Worm (Caenorhabditis elegans) whole organism, L2 larva: ENCODE results near the gene imp-2.
"Not testable (repeated sequence)": the region's sequence is repeated elsewhere in the genome, so short reads cannot be mapped to it uniquely, and the experiment has no call there.

Experiments
- F13H6.1 ChIP-seq: sonication (generic microtip); optimal IDR thresholded peaks from 2 replicates; lab custom pipeline; 2016; ENCODE audit warnings: missing genetic modification characterization, missing compliant biosample characterization
- R02D3.7 ChIP-seq: fragments of 150-350 bp; optimal IDR thresholded peaks from 2 replicates; lab custom pipeline; 2014; ENCODE audit warnings: missing biosample characterization, missing genetic modification characterization
- Y55F3AM.14 ChIP-seq: fragments of 200-800 bp; sonication (Bioruptor generic); optimal IDR thresholded peaks from 2 replicates; lab custom pipeline; 2018; ENCODE audit warnings: mild to moderate bottlenecking, missing genetic modification characterization, missing compliant biosample characterization
- ZK546.5 ChIP-seq: sonication (generic microtip); optimal IDR thresholded peaks from 2 replicates; lab custom pipeline; 2017; ENCODE audit warnings: missing biosample characterization, missing genetic modification characterization
- alr-1 ChIP-seq: fragments of 150-350 bp; optimal IDR thresholded peaks from 2 replicates; lab custom pipeline; 2014; ENCODE audit warnings: missing biosample characterization, missing genetic modification characterization
- ama-1 ChIP-seq: fragments of 150-350 bp; optimal IDR thresholded peaks from 2 replicates; lab custom pipeline; 2018; ENCODE audit warnings: inconsistent platforms
- blmp-1 ChIP-seq: sonication (generic microtip); optimal IDR thresholded peaks from 2 replicates; lab custom pipeline; 2017; ENCODE audit warnings: missing genetic modification characterization, mild to moderate bottlenecking, missing compliant biosample characterization, antibody characterized with exemption, moderate library complexity; ENCODE audit not compliant: insufficient read depth
- ceh-16 ChIP-seq: fragments of 150-350 bp; optimal IDR thresholded peaks from 2 replicates; lab custom pipeline; 2014; ENCODE audit warnings: missing biosample characterization, missing genetic modification characterization
- ceh-82 ChIP-seq: fragments of 150-350 bp; optimal IDR thresholded peaks from 2 replicates; lab custom pipeline; 2014; ENCODE audit warnings: missing biosample characterization, missing genetic modification characterization
- crh-2 ChIP-seq: sonication (generic microtip); optimal IDR thresholded peaks from 2 replicates; lab custom pipeline; 2017; ENCODE audit warnings: missing biosample characterization, missing genetic modification characterization
- dmd-4 ChIP-seq: sonication (generic microtip); optimal IDR thresholded peaks from 2 replicates; lab custom pipeline; 2017; ENCODE audit warnings: missing biosample characterization, missing genetic modification characterization
- egl-27 ChIP-seq: sonication (generic microtip); optimal IDR thresholded peaks from 3 replicates; lab custom pipeline; 2017; ENCODE audit warnings: missing biosample characterization, missing genetic modification reagents, missing genetic modification characterization
- elt-1 ChIP-seq: fragments of 150-350 bp; optimal IDR thresholded peaks from 2 replicates; lab custom pipeline; 2014; ENCODE audit warnings: missing biosample characterization, missing genetic modification characterization
- elt-3 ChIP-seq: sonication (generic microtip); optimal IDR thresholded peaks from 2 replicates; lab custom pipeline; 2017; ENCODE audit warnings: missing biosample characterization, missing genetic modification characterization
- gmeb-1 ChIP-seq: fragments of 150-350 bp; optimal IDR thresholded peaks from 2 replicates; lab custom pipeline; 2014; ENCODE audit warnings: missing biosample characterization, missing genetic modification characterization
- lin-11 ChIP-seq: fragments of 150-350 bp; sonication (generic microtip); optimal IDR thresholded peaks from 2 replicates; lab custom pipeline; 2014; ENCODE audit warnings: missing biosample characterization, missing genetic modification characterization, inconsistent platforms, mixed read lengths
- lin-13 ChIP-seq: fragments of 150-350 bp; optimal IDR thresholded peaks from 2 replicates; lab custom pipeline; 2014; ENCODE audit warnings: missing biosample characterization, missing genetic modification reagents, missing genetic modification characterization
- lsy-2 ChIP-seq, 2 experiments: fragments of 150-350 bp in 1 of 2; sonication (generic microtip) in 1 of 2; optimal IDR thresholded peaks; 2 replicates each; lab custom pipeline; 2014 to 2017; ENCODE audit warnings: missing biosample characterization in 2 of 2, missing genetic modification characterization in 2 of 2
- mab-5 ChIP-seq: fragments of 150-350 bp; optimal IDR thresholded peaks from 2 replicates; lab custom pipeline; 2014; ENCODE audit warnings: missing biosample characterization, missing genetic modification characterization
- mdl-1 ChIP-seq, 2 experiments: fragments of 150-350 bp in 1 of 2; sonication (generic microtip) in 1 of 2; optimal IDR thresholded peaks; 2 replicates each; lab custom pipeline; 2017; ENCODE audit warnings: missing biosample characterization in 2 of 2, missing genetic modification characterization in 2 of 2
- nhr-129 ChIP-seq: fragments of 150-350 bp; optimal IDR thresholded peaks from 2 replicates; lab custom pipeline; 2014; ENCODE audit warnings: missing biosample characterization, missing genetic modification characterization
- nhr-21 ChIP-seq: fragments of 150-350 bp; optimal IDR thresholded peaks from 2 replicates; lab custom pipeline; 2014; ENCODE audit warnings: missing biosample characterization, missing genetic modification characterization
- nhr-23 ChIP-seq: fragments of 150-350 bp; optimal IDR thresholded peaks from 2 replicates; lab custom pipeline; 2014; ENCODE audit warnings: missing biosample characterization, missing genetic modification reagents, missing genetic modification characterization
- nhr-237 ChIP-seq: fragments of 150-350 bp; optimal IDR thresholded peaks from 2 replicates; lab custom pipeline; 2014; ENCODE audit warnings: missing biosample characterization, missing genetic modification characterization
- nhr-77 ChIP-seq: fragments of 150-350 bp; optimal IDR thresholded peaks from 2 replicates; lab custom pipeline; 2014; ENCODE audit warnings: missing biosample characterization, missing genetic modification characterization
- peb-1 ChIP-seq: fragments of 150-350 bp; optimal IDR thresholded peaks from 2 replicates; lab custom pipeline; 2014; ENCODE audit warnings: missing biosample characterization, missing genetic modification characterization
- sma-9 ChIP-seq, 2 experiments: fragments of 150-350 bp in 1 of 2; sonication (generic microtip) in 1 of 2; optimal IDR thresholded peaks; 2 replicates each; lab custom pipeline; 2014 to 2016; ENCODE audit warnings: missing genetic modification characterization in 2 of 2, mild to moderate bottlenecking in 1 of 2, missing biosample characterization in 1 of 2, missing compliant biosample characterization in 1 of 2, missing genetic modification reagents in 1 of 2, moderate library complexity in 1 of 2
- snpc-4 ChIP-seq: fragments of 150-350 bp; optimal IDR thresholded peaks from 2 replicates; lab custom pipeline; 2014; ENCODE audit warnings: missing biosample characterization, missing genetic modification characterization
- unc-39 ChIP-seq: fragments of 150-350 bp; optimal IDR thresholded peaks from 2 replicates; lab custom pipeline; 2014; ENCODE audit warnings: missing biosample characterization, missing genetic modification characterization
- ztf-1 ChIP-seq: fragments of 200-800 bp; sonication (Bioruptor generic); conservative IDR thresholded peaks from 2 replicates; pipeline ENCODE4 v1.3.6; 2022; ENCODE audit warnings: missing genetic modification characterization, missing compliant biosample characterization
- ztf-11 ChIP-seq: sonication (generic microtip); optimal IDR thresholded peaks from 2 replicates; lab custom pipeline; 2017; ENCODE audit warnings: missing biosample characterization, missing genetic modification characterization

The imp-2 gene

DNA sequence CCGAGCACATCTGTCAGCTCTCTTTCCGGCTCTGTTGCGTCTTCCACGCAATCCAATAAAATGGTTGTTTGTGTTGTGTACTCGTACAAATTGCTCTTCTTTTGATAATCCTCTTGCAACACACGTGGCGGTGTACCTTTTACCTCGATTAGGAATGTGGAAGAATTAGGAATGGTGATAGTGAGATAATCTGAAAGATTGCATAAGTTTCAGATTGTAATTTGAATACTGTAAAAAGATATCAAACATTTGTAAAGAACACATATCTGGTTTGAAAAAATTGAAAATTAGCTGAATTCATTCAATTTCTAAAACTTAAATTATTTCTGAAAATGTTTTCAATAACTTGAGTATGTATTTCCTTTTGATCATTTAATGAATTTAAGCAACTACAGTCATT, 46.1 kb upstream of the imp-2 start, which contains the start of gene C08F8.6:
C08F8.6 (minus strand) TSS at position 101 of the 400 bp plus-strand sequence.
- TF ChIP-seq ZK546.5 = no peak
- no peak for TF ChIP-seq mab-5
- TF ChIP-seq mdl-1 (tag; optimal IDR thresholded peaks at IDR 0.05; lab: Kevin White, UChicago) = no peak
- TF ChIP-seq nhr-129 (tag; lab: Kevin White, UChicago) = no peak
- TF ChIP-seq ztf-11 = no peak
- TF ChIP-seq ceh-82 = no peak
- TF ChIP-seq blmp-1 = no peak
- TF ChIP-seq ztf-1 (GFP tag; lab: Robert Waterston, UW) = no peak
- no peak for TF ChIP-seq lin-13 (GFP tag; lab: Kevin White, UChicago)
- no peak for TF ChIP-seq sma-9 (GFP tag; optimal IDR thresholded peaks at IDR 0.05; lab: Kevin White, UChicago)
- TF ChIP-seq sma-9 (tag; optimal IDR thresholded peaks at IDR 0.05; lab: Kevin White, UChicago) = no peak

DNA sequence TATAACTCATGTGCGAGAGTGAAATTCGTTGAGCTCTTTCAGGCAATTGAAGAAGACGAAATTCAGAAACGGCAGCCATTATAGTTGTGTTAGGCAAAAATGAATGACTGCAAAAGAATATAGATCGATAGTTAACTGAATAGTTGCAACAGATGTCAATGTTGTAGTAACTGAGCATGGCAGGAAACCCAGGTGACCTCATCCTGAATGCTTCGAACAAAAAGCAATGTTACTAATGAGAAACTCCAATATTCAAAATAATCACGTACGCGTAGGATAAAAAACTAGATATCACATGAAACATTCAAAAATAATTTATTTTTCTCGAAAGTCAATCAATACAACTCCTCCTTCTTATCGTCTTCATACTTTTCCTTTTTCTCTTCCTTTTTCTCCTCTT, 43.8 kb upstream of the imp-2 start, which contains the start of gene fbxb-9:
fbxb-9 (minus strand) TSS at position 101 of the 400 bp plus-strand sequence.
- TF ChIP-seq gmeb-1 (tag; lab: Kevin White, UChicago) = no peak
- TF ChIP-seq egl-27 (tag; lab: Kevin White, UChicago) = no peak
- TF ChIP-seq ZK546.5 = no peak
- no peak for TF ChIP-seq mdl-1 (tag; optimal IDR thresholded peaks at IDR 0.05; lab: Kevin White, UChicago)
- no peak for TF ChIP-seq lin-11 (tag; lab: Kevin White, UChicago)
- TF ChIP-seq elt-1 (tag; lab: Kevin White, UChicago) = no peak
- TF ChIP-seq unc-39 (tag; lab: Kevin White, UChicago) = no peak
- no peak for TF ChIP-seq snpc-4 (tag; lab: Kevin White, UChicago)
- no peak for TF ChIP-seq nhr-77 (tag; lab: Kevin White, UChicago)

ce11 chrIV:11160707-11161106, 42.0 kb upstream of the imp-2 start, which contains the start of gene C08F8.15:
Gene C08F8.15 (minus strand): TSS chrIV:11160807.
- TF ChIP-seq nhr-21 = no peak
- TF ChIP-seq lin-13 (GFP tag; lab: Kevin White, UChicago) = no peak
- no peak for TF ChIP-seq nhr-237 (tag; lab: Kevin White, UChicago)
- no peak for TF ChIP-seq mab-5
- no peak for TF ChIP-seq blmp-1
- TF ChIP-seq mdl-1 (tag; optimal IDR thresholded peaks at IDR 0.05; lab: Kevin White, UChicago) = no peak

ce11 chrIV:11159886-11160285, 41.2 kb upstream of the imp-2 start, which contains the start of gene mboa-4:
Gene mboa-4 (minus strand): TSS chrIV:11159986.
- no peak for TF ChIP-seq elt-3 (tag; lab: Kevin White, UChicago)

ce11 chrIV:11156526-11156925, 37.8 kb upstream of the imp-2 start:
- no peak for TF ChIP-seq alr-1
- TF ChIP-seq crh-2 (tag; lab: Kevin White, UChicago) = no peak
- TF ChIP-seq F13H6.1 (tag; lab: Kevin White, UChicago) = no peak
- TF ChIP-seq lin-13 (GFP tag; lab: Kevin White, UChicago) = no peak
- TF ChIP-seq nhr-23 (tag; lab: Kevin White, UChicago) = no peak
- no peak for TF ChIP-seq ceh-16 (tag; lab: Kevin White, UChicago)
- no peak for TF ChIP-seq Y55F3AM.14 (GFP tag; lab: Kevin White, UChicago)

DNA sequence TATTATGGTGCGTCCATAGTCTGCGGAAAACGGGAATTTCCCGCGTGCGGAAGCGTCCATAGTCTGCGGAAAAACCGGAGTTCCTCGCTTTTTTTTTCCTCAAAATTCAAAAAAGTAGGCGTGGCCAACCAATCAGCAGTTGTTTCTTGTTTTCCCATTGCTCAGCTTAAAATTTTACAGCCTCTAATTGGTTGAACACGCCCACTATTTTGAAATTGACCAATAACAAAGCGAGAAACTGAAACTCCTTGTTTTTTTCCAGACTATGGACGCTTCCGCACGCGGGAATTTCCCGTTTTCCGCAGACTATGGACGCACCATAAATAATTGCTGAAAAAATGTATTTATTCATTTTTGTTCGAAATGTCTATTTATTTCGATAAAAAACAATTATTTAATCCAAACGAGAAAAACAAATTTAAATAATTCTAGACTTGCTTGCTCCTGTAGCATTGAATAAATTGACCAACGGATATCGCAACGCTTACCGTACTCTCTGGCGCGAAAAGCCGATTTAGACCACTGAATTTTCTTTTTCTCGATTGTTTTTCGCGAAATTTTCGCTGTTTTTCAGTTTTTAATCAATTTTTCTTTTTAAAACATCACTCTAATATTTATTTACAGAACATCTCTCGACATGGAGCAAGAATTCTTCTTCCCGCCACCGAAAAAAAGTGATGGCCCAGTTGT, 35.9 kb upstream of the imp-2 start, which contains the start of gene C08F8.3:
C08F8.3 (plus strand) TSS at position 620 of the 690 bp plus-strand sequence.
- not testable (repeated sequence) for TF ChIP-seq gmeb-1 (tag; lab: Kevin White, UChicago); lin-13 (GFP tag; lab: Kevin White, UChicago); ama-1

DNA sequence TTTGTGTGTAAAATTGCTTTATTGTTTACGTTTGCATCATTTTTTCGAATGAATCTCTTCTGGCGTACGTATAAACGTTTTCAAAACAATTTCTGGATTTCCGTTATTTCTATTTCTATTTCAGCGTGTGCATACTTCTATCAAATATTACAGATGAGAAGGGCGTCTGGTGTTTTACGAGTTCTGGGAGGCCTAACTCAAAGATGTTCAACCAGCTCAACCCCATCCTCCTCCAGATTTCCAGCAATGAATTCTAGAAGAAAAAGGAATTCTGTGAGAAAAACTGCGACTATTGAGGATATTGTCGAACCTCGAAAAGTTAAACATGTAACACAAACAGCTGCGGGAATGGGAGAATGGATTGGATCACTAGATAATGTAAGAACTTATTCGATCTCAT, 32.2 kb upstream of the imp-2 start, which contains the start of gene C08F8.2:
C08F8.2 (plus strand) TSS at position 154 of the 400 bp plus-strand sequence.
- TF ChIP-seq R02D3.7 (tag; lab: Kevin White, UChicago) (no peak), nhr-129 (tag; lab: Kevin White, UChicago) (no peak), lsy-2 (tag; optimal IDR thresholded peaks at IDR 0.05; lab: Kevin White, UChicago) (peak in 1 of 2 experiments; percentile 37), nhr-21 (no peak), ceh-82 (no peak), dmd-4 (tag; lab: Kevin White, UChicago) (no peak), Y55F3AM.14 (GFP tag; lab: Kevin White, UChicago) (no peak), ama-1 (peak; percentile 1), peb-1 (tag; lab: Kevin White, UChicago) (no peak)
- TF ChIP-seq, all 48 proteins: peak for 2
